Fruit fly (Drosophila melanogaster): Measurements from ENCODE around the gene CG31875.

DNA sequence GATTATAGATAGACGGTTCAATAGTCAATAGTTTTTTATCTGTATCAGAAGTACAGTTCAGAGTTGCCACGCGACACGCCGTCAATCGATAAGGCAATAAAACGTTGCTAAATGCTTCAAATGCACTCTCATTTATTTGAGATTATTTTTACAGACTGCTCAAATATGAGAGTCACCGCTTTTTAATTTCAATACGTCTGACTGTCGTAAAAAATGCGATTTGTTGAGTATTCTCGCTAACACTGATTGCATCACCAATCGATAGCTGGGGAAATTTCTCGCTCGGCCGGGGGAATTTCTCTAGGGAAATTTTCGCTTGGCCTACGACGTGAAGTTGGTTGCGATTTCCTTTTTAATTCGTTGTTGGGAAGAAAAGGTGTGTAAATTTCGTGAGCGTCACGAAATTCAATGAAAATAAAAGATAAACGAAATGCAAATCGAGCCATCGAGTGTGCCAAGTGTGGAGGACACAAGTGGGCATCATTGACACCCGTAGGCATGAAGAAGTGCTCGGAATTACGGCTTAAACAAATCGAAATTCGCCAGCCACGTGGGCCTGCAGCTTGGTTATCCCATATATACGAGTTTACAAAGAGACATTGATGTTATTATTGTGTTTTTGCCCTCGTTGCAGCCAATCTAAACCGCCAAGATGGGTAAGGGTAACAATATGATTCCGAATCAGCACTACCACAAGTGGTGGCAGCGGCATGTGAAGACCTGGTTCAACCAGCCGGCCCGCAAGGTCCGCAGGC, 35.4 kb downstream of the CG31875 start, which contains the start of the genes Dref and RpL13:
- TF ChIP-seq toe (GFP tag; optimal IDR thresholded peaks at IDR 0.05) (peak; percentile 92), ovo (GFP tag; optimal IDR thresholded peaks at IDR 0.05) (peak; percentile 92), kay (GFP tag; ENCODE audit: borderline replicate concordance) (no peak), CG12768 (GFP tag; optimal IDR thresholded peaks at IDR 0.05) (peak; percentile 94), CG33017 (tag; optimal IDR thresholded peaks at IDR 0.05) (peak; percentile 91), Hr96 (GFP tag; optimal IDR thresholded peaks at IDR 0.05) (peak; percentile 96), cic (GFP tag; optimal IDR thresholded peaks at IDR 0.05) (peak; percentile 80), Mnt (GFP tag; optimal IDR thresholded peaks at IDR 0.05) (peak; percentile 96), CG11617 (GFP tag; optimal IDR thresholded peaks at IDR 0.05) (peak; percentile 97), pad (GFP tag; optimal IDR thresholded peaks at IDR 0.05) (peak; percentile 82), CG7101 (tag; optimal IDR thresholded peaks at IDR 0.05) (peak; percentile 95)
